Worm (Caenorhabditis elegans): ENCODE measurements around the gene ZK381.2.

- TF ChIP-seq ama-1 (optimal IDR thresholded peaks at IDR 0.05) (no peak), F13C5.2 (tag; optimal IDR thresholded peaks at IDR 0.05) (no peak), hmg-4 (GFP tag; optimal IDR thresholded peaks at IDR 0.05) (no peak), aly-1 (tag; optimal IDR thresholded peaks at IDR 0.05) (no peak), hmbx-1 (tag; optimal IDR thresholded peaks at IDR 0.05) (no peak), tbx-11 (GFP tag; IDR thresholded peaks at IDR 0.05) (no peak), flt-1 (GFP tag; IDR thresholded peaks at IDR 0.05) (no peak)
Observed at ce11 chrIV:7011728-7012127, 46.4 kb downstream of the ZK381.2 start, which contains the start of gene trxr-1.

All from whole organism, early embryonic.